Worm (Caenorhabditis elegans): ENCODE results near the gene cah-4.

Gene cah-4

DNA sequence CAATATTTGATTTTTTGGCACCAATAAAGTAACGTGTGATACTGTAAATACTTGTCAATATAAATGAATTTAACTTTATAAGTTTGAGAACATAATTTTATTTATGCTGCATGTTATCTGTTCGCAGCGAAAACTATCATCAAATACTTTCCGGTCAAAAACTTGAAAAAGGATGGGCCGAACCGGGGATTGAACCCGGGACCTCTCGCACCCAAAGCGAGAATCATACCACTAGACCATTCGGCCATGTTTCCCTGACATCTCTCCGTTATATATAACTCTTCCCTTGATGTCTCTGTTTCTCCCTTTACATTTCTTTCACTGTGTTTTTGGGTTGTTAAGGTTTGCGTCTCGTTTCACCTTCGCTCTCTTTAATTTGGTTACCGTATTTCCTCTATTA lies 30.6 kb upstream of the cah-4 start (continued):
- TF ChIP-seq pbrm-1 (GFP tag; IDR thresholded peaks at IDR 0.05): peak; percentile 88
- TF ChIP-seq C06A6.2 (GFP tag; conservative IDR thresholded peaks at IDR 0.05): no peak
- peak; percentile 96 for TF ChIP-seq rpc-1 (optimal IDR thresholded peaks at IDR 0.05)
- peak; percentile 94 for TF ChIP-seq rpc-1 (tag; optimal IDR thresholded peaks at IDR 0.05)
- TF ChIP-seq F33H1.4 (GFP tag; IDR thresholded peaks at IDR 0.05): no peak
- TF ChIP-seq zim-3 (tag; optimal IDR thresholded peaks at IDR 0.05): peak; percentile 34
- TF ChIP-seq let-526 (GFP tag; IDR thresholded peaks at IDR 0.05): no peak
- no peak for TF ChIP-seq lsl-1 (GFP tag; optimal IDR thresholded peaks at IDR 0.05)
- peak; percentile 4 for TF ChIP-seq F22D6.2 (tag; optimal IDR thresholded peaks at IDR 0.05)
- TF ChIP-seq ceh-79 (tag; optimal IDR thresholded peaks at IDR 0.05): peak; percentile 6
- peak; percentile 68 for TF ChIP-seq ceh-27 (GFP tag; optimal IDR thresholded peaks at IDR 0.05)
- no peak for TF ChIP-seq attf-6 (GFP tag; IDR thresholded peaks at IDR 0.05)
- peak; percentile 40 for TF ChIP-seq T07F8.4 (tag; optimal IDR thresholded peaks at IDR 0.05)
- TF ChIP-seq mcd-1 (GFP tag; IDR thresholded peaks at IDR 0.05): peak; percentile 59
- TF ChIP-seq nhr-27 (tag; optimal IDR thresholded peaks at IDR 0.05): no peak
- no peak for TF ChIP-seq madf-8 (GFP tag; conservative IDR thresholded peaks at IDR 0.05)
- TF ChIP-seq somi-1 (GFP tag; optimal IDR thresholded peaks at IDR 0.05): peak; percentile 62
- TF ChIP-seq lin-54 (GFP tag; optimal IDR thresholded peaks at IDR 0.05): peak; percentile 35
- peak; percentile 62 for TF ChIP-seq ztf-26 (tag; optimal IDR thresholded peaks at IDR 0.05)
- TF ChIP-seq atf-7 (tag; optimal IDR thresholded peaks at IDR 0.05): peak; percentile 52
- no peak for TF ChIP-seq lag-1 (GFP tag; IDR thresholded peaks at IDR 0.05)
- TF ChIP-seq ceh-100 (GFP tag; IDR thresholded peaks at IDR 0.05): 0 out of 2 replicates have a peak, but pooled peaks have one; percentile 26
- TF ChIP-seq F10E7.11 (tag; optimal IDR thresholded peaks at IDR 0.05): peak; percentile 35
- peak; percentile 73 for TF ChIP-seq snpc-3.4 (tag; optimal IDR thresholded peaks at IDR 0.05)
- peak; percentile 34; the same call in 1 of the 2 replicates for TF ChIP-seq hmg-20 (GFP tag; IDR thresholded peaks at IDR 0.05)
- no peak for TF ChIP-seq mel-28 (tag; optimal IDR thresholded peaks at IDR 0.05; ENCODE audit: borderline replicate concordance)
- peak; percentile 25 for TF ChIP-seq nhr-80 (tag; optimal IDR thresholded peaks at IDR 0.05)
- TF ChIP-seq lin-26 (GFP tag; IDR thresholded peaks at IDR 0.05): peak; percentile 90
- TF ChIP-seq cebp-2 (GFP tag; IDR thresholded peaks at IDR 0.05): peak; percentile 93
- peak; percentile 49 for TF ChIP-seq hrde-1 (tag; optimal IDR thresholded peaks at IDR 0.05; ENCODE audit: borderline replicate concordance)
- TF ChIP-seq repo-1 (tag; optimal IDR thresholded peaks at IDR 0.05): peak; percentile 34
- TF ChIP-seq him-1 (tag; optimal IDR thresholded peaks at IDR 0.05): peak; percentile 92
- TF ChIP-seq Y79H2A.3 (GFP tag; conservative IDR thresholded peaks at IDR 0.05): no peak
- TF ChIP-seq nhr-90 (tag; optimal IDR thresholded peaks at IDR 0.05): peak; percentile 92
- TF ChIP-seq K12H6.12 (tag; optimal IDR thresholded peaks at IDR 0.05): peak; percentile 27
- no peak for TF ChIP-seq ceh-58 (GFP tag; IDR thresholded peaks at IDR 0.05)
- 0 out of 2 replicates have a peak, but pooled peaks have one; percentile 48 for TF ChIP-seq ztf-28 (GFP tag; IDR thresholded peaks at IDR 0.05)
- TF ChIP-seq hlh-12 (tag; optimal IDR thresholded peaks at IDR 0.05): peak; percentile 54
- TF ChIP-seq aptf-3 (GFP tag; IDR thresholded peaks at IDR 0.05): 0 out of 2 replicates have a peak, but pooled peaks have one; percentile 42
- TF ChIP-seq bed-1 (GFP tag; IDR thresholded peaks at IDR 0.05): no peak
- no peak for TF ChIP-seq ceh-91 (GFP tag; IDR thresholded peaks at IDR 0.05)
- peak; percentile 19 for TF ChIP-seq snpc-1.1 (tag; optimal IDR thresholded peaks at IDR 0.05; ENCODE audit: insufficient read depth)
- TF ChIP-seq D2030.7 (GFP tag; IDR thresholded peaks at IDR 0.05): peak; percentile 77
- TF ChIP-seq sea-2 (GFP tag; IDR thresholded peaks at IDR 0.05): no peak
- no peak for TF ChIP-seq egrh-3 (GFP tag; IDR thresholded peaks at IDR 0.05)
- peak; percentile 2 for TF ChIP-seq F57A8.1 (GFP tag; optimal IDR thresholded peaks at IDR 0.05)
- TF ChIP-seq Y53F4B.3 (GFP tag; IDR thresholded peaks at IDR 0.05): peak; percentile 65; the same call in 1 of the 2 replicates
- TF ChIP-seq lin-35 (GFP tag; optimal IDR thresholded peaks at IDR 0.05): peak in 1 of 3 experiments; percentile 71
- TF ChIP-seq lsy-27 (tag; optimal IDR thresholded peaks at IDR 0.05; ENCODE audit: borderline replicate concordance, insufficient read depth): no peak
